Fruit fly (Drosophila melanogaster): ENCODE measurements around the gene Hmr.

DNA sequence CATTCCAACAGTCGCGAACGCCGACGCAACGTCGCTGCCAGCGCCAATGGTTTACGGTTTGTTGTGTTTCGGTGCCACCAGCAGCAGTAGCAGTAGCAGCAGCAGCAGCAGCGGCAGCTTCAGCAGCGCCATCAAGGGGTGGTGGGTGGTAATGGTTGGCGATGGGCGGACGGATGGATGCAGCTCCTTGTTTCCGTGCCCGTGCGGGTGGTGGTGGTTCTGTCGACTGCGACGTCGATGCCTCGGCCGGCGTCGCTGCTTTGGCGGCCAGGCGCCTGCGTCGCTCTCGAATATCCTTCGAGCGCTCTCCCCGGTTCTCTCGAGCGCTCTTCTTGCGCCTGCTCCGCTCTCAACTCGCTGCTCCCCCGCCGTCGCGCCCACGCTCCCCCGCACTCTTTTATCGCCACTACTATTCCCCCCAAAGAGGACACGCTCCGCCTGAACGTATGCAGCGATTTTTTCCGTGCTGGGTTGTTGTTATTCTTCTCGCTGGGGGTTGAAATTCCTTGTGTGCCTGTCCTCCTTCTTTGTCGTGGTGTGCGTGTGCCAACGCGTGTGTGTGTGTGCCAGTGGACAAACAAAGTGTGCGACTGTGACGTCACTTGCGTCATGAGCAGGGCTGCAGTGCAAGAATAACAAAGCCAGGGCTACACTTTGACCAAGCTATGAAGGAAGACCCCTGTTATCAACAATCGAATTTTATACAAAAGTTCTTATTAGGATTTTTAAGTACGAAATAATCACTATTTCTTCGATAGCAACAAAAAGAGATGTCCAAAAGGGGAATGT is 25.7 kb upstream of the Hmr start:
- no peak for TF ChIP-seq CG33017 (tag; optimal IDR thresholded peaks at IDR 0.05)
- no peak for TF ChIP-seq Clk (GFP tag; optimal IDR thresholded peaks at IDR 0.05)
